Fruit fly (Drosophila melanogaster) whole organism, prepupa: Measurements from ENCODE around the gene CG3857.
A peak's percentile ranks its signal among the peaks of the same experiment; 100 is the strongest.

Source experiments
- CG10631 ChIP-seq: fragments of 200-800 bp; sonication (Bioruptor generic); optimal IDR thresholded peaks from 2 replicates; lab custom pipeline; 2016; ENCODE audit warnings: missing biosample characterization, missing genetic modification characterization
- CG10669 ChIP-seq: fragments of 200-800 bp; sonication (Bioruptor generic); optimal IDR thresholded peaks from 3 replicates; lab custom pipeline; 2018; ENCODE audit warnings: missing biosample characterization, mild to moderate bottlenecking, missing genetic modification characterization, moderate library complexity
- CG11762 ChIP-seq: fragments of 200-800 bp; sonication (Bioruptor generic); optimal IDR thresholded peaks from 3 replicates; lab custom pipeline; 2016; ENCODE audit warnings: missing biosample characterization, missing genetic modification characterization; ENCODE audit not compliant: insufficient read depth
- CG15336 ChIP-seq: fragments of 200-800 bp; sonication (Bioruptor generic); IDR thresholded peaks from 2 replicates; pipeline ENCODE4 v1.3.6; 2022; ENCODE audit warnings: missing biosample characterization, missing genetic modification characterization
- CG1621 ChIP-seq: fragments of 200-800 bp; sonication (Bioruptor generic); optimal IDR thresholded peaks from 3 replicates; lab custom pipeline; 2018; ENCODE audit warnings: missing biosample characterization, mild to moderate bottlenecking, missing genetic modification characterization
- CG16779 ChIP-seq: fragments of 200-800 bp; sonication (Bioruptor generic); optimal IDR thresholded peaks from 3 replicates; lab custom pipeline; 2017; ENCODE audit warnings: missing biosample characterization, mild to moderate bottlenecking, missing genetic modification characterization
- CG32006 ChIP-seq: fragments of 200-800 bp; sonication (Bioruptor generic); optimal IDR thresholded peaks from 3 replicates; lab custom pipeline; 2017; ENCODE audit warnings: missing biosample characterization, mild to moderate bottlenecking, missing genetic modification characterization
- CG34406 ChIP-seq: fragments of 200-800 bp; sonication (Bioruptor generic); optimal IDR thresholded peaks from 3 replicates; lab custom pipeline; 2016; ENCODE audit warnings: missing biosample characterization, missing genetic modification characterization
- CG3919 ChIP-seq: fragments of 200-800 bp; sonication (Bioruptor generic); optimal IDR thresholded peaks from 3 replicates; lab custom pipeline; 2016; ENCODE audit warnings: missing biosample characterization, missing genetic modification characterization
- CG4318 ChIP-seq: fragments of 200-800 bp; sonication (Bioruptor generic); optimal IDR thresholded peaks from 3 replicates; lab custom pipeline; 2017; ENCODE audit warnings: missing biosample characterization, mild to moderate bottlenecking, missing genetic modification characterization
- CG6163 ChIP-seq: fragments of 200-800 bp; sonication (Bioruptor generic); IDR thresholded peaks from 3 replicates; pipeline ENCODE4 v1.3.6; 2022; ENCODE audit warnings: missing biosample characterization, missing genetic modification characterization
- CG6276 ChIP-seq: fragments of 200-800 bp; sonication (Bioruptor generic); optimal IDR thresholded peaks from 2 replicates; lab custom pipeline; 2017; ENCODE audit warnings: missing biosample characterization, mild to moderate bottlenecking, missing genetic modification characterization
- CG6792 ChIP-seq: fragments of 200-800 bp; sonication (Bioruptor generic); optimal IDR thresholded peaks from 3 replicates; lab custom pipeline; 2016; ENCODE audit warnings: missing biosample characterization, missing genetic modification characterization
- CG6808 ChIP-seq: fragments of 200-800 bp; sonication (Bioruptor generic); optimal IDR thresholded peaks from 3 replicates; lab custom pipeline; 2017; ENCODE audit warnings: missing biosample characterization, missing genetic modification characterization, mild to moderate bottlenecking, moderate library complexity, missing genetic modification reagents
- CG6854 ChIP-seq: fragments of 200-800 bp; sonication (Bioruptor generic); optimal IDR thresholded peaks from 2 replicates; lab custom pipeline; 2017; ENCODE audit warnings: missing biosample characterization, mild to moderate bottlenecking, missing genetic modification characterization
- CG7368 ChIP-seq: fragments of 200-800 bp; sonication (Bioruptor generic); optimal IDR thresholded peaks from 3 replicates; lab custom pipeline; 2016; ENCODE audit warnings: missing biosample characterization, missing genetic modification characterization
- CG8319 ChIP-seq: fragments of 200-800 bp; sonication (Bioruptor generic); optimal IDR thresholded peaks from 3 replicates; lab custom pipeline; 2016; ENCODE audit warnings: missing biosample characterization, missing genetic modification characterization
- CG8632 ChIP-seq: fragments of 200-800 bp; sonication (Bioruptor generic); optimal IDR thresholded peaks from 3 replicates; lab custom pipeline; 2016; ENCODE audit warnings: missing biosample characterization, missing genetic modification characterization
- Eip75B ChIP-seq: fragments of 200-800 bp; sonication (Bioruptor generic); optimal IDR thresholded peaks from 3 replicates; lab custom pipeline; 2016; ENCODE audit warnings: missing biosample characterization, missing genetic modification characterization
- Eip78C ChIP-seq: fragments of 200-800 bp; sonication (Bioruptor generic); peaks from one replicate; lab custom pipeline; 2016; ENCODE audit warnings: missing biosample characterization, missing genetic modification characterization
- Ets21C ChIP-seq: fragments of 200-800 bp; sonication (Bioruptor generic); optimal IDR thresholded peaks from 3 replicates; lab custom pipeline; 2016; ENCODE audit warnings: missing biosample characterization, missing genetic modification characterization
- Ets96B ChIP-seq: fragments of 200-800 bp; optimal IDR thresholded peaks from 2 replicates; lab custom pipeline; 2019; ENCODE audit warnings: missing biosample characterization, mild to moderate bottlenecking, missing genetic modification characterization, moderate library complexity
- Gug ChIP-seq: fragments of 200-800 bp; sonication (Bioruptor generic); IDR thresholded peaks from 2 replicates; pipeline ENCODE4 v1.3.6; 2022; ENCODE audit warnings: missing biosample characterization, missing genetic modification characterization
- Hr38 ChIP-seq: sonication (Bioruptor generic); optimal IDR thresholded peaks from 2 replicates; lab custom pipeline; 2016; ENCODE audit warnings: missing biosample characterization, missing genetic modification characterization
- Hr39 ChIP-seq: fragments of 200-800 bp; sonication (Bioruptor generic); optimal IDR thresholded peaks from 2 replicates; lab custom pipeline; 2016; ENCODE audit warnings: missing biosample characterization, missing genetic modification characterization
- Lpt ChIP-seq: fragments of 200-800 bp; sonication (Bioruptor generic); optimal IDR thresholded peaks from 3 replicates; lab custom pipeline; 2016; ENCODE audit warnings: missing biosample characterization, missing genetic modification characterization
- Met ChIP-seq: fragments of 200-800 bp; sonication (Bioruptor generic); optimal IDR thresholded peaks from 3 replicates; lab custom pipeline; 2016; ENCODE audit warnings: missing biosample characterization, missing genetic modification characterization
- Sox102F ChIP-seq: fragments of 200-800 bp; sonication (Bioruptor generic); optimal IDR thresholded peaks from 2 replicates; lab custom pipeline; 2016; ENCODE audit warnings: missing biosample characterization, mild to moderate bottlenecking, missing genetic modification characterization
- Sox15 ChIP-seq: fragments of 200-800 bp; sonication (Bioruptor generic); optimal IDR thresholded peaks from 3 replicates; lab custom pipeline; 2016; ENCODE audit warnings: missing biosample characterization, missing genetic modification characterization
- achi ChIP-seq: fragments of 200-800 bp; sonication (Bioruptor generic); optimal IDR thresholded peaks from 3 replicates; lab custom pipeline; 2016; ENCODE audit warnings: missing biosample characterization, missing genetic modification characterization
- acj6 ChIP-seq: fragments of 200-800 bp; sonication (Bioruptor generic); optimal IDR thresholded peaks from 3 replicates; lab custom pipeline; 2016; ENCODE audit warnings: missing biosample characterization, missing genetic modification characterization
- cyc ChIP-seq: fragments of 200-800 bp; sonication (Bioruptor generic); optimal IDR thresholded peaks from 3 replicates; lab custom pipeline; 2016; ENCODE audit warnings: missing biosample characterization, missing genetic modification characterization
- dac ChIP-seq: fragments of 200-800 bp; sonication (Bioruptor generic); optimal IDR thresholded peaks from 2 replicates; lab custom pipeline; 2017; ENCODE audit warnings: missing biosample characterization, mild to moderate bottlenecking, missing genetic modification characterization
- dsx ChIP-seq: fragments of 200-800 bp; optimal IDR thresholded peaks from 3 replicates; lab custom pipeline; 2019; ENCODE audit warnings: missing biosample characterization, mild to moderate bottlenecking, missing genetic modification characterization, moderate library complexity; ENCODE audit not compliant: poor library complexity, severe bottlenecking
- eg ChIP-seq: fragments of 200-800 bp; sonication (Bioruptor generic); IDR thresholded peaks from 3 replicates; pipeline ENCODE4 v1.3.6; 2022; ENCODE audit warnings: missing biosample characterization, missing genetic modification characterization
- fd59A ChIP-seq: fragments of 200-800 bp; sonication (Bioruptor generic); optimal IDR thresholded peaks from 2 replicates; lab custom pipeline; 2017; ENCODE audit warnings: missing biosample characterization, mild to moderate bottlenecking, missing genetic modification characterization, missing genetic modification reagents
- fkh ChIP-seq: fragments of 200-800 bp; sonication (Bioruptor generic); optimal IDR thresholded peaks from 3 replicates; lab custom pipeline; 2017; ENCODE audit warnings: missing biosample characterization, mild to moderate bottlenecking, missing genetic modification characterization, moderate library complexity
- lz ChIP-seq: fragments of 200-800 bp; sonication (Bioruptor generic); optimal IDR thresholded peaks from 3 replicates; lab custom pipeline; 2016; ENCODE audit warnings: missing biosample characterization, missing genetic modification characterization
- net ChIP-seq: fragments of 200-800 bp; sonication (Bioruptor generic); optimal IDR thresholded peaks from 3 replicates; lab custom pipeline; 2016; ENCODE audit warnings: missing biosample characterization, missing genetic modification characterization
- salr ChIP-seq, 2 experiments: fragments of 200-800 bp; sonication (Bioruptor generic); optimal IDR thresholded peaks; 3 replicates each; lab custom pipeline; 2016 to 2018; ENCODE audit warnings: missing biosample characterization in 2 of 2, missing genetic modification characterization in 2 of 2, mild to moderate bottlenecking in 1 of 2
- ss ChIP-seq, 2 experiments: fragments of 200-800 bp; sonication (Bioruptor generic); optimal IDR thresholded peaks; 2 replicates in 1 of 2; 3 replicates in 1 of 2; lab custom pipeline; 2017 to 2018; ENCODE audit warnings: mild to moderate bottlenecking in 2 of 2, missing biosample characterization in 2 of 2, missing genetic modification characterization in 2 of 2, moderate library complexity in 1 of 2
- svp ChIP-seq: fragments of 200-800 bp; sonication (Bioruptor generic); peaks from one replicate; lab custom pipeline; 2016; ENCODE audit warnings: missing biosample characterization, missing genetic modification characterization
- vri ChIP-seq: fragments of 200-800 bp; sonication (Bioruptor generic); optimal IDR thresholded peaks from 3 replicates; lab custom pipeline; 2016; ENCODE audit warnings: missing biosample characterization, mild to moderate bottlenecking, missing genetic modification characterization

The CG3857 gene

dm6 chrX:1951391-1952066 lies 11.7 kb upstream of the CG3857 start (continued):
- TF ChIP-seq CG6276 (GFP tag; lab: Kevin White, UChicago) (peak; percentile 98), CG34406 (GFP tag; lab: Kevin White, UChicago) (peak; percentile 99), Gug (GFP tag; lab: Robert Waterston, UW) (peak; percentile 98), fkh (GFP tag; lab: Kevin White, UChicago) (peak; percentile 77), Sox15 (GFP tag; lab: Kevin White, UChicago) (peak; percentile 98), CG11762 (GFP tag; lab: Kevin White, UChicago) (peak; percentile 98), achi (GFP tag; lab: Kevin White, UChicago) (peak; percentile 99), Ets21C (GFP tag; lab: Kevin White, UChicago) (peak; percentile 98), CG6808 (GFP tag; lab: Kevin White, UChicago) (peak; percentile 97)

- TF ChIP-seq svp (GFP tag; lab: Kevin White, UChicago) (peak; percentile 65), Lpt (GFP tag; lab: Kevin White, UChicago) (peak; percentile 43), eg (GFP tag; lab: Robert Waterston, UW) (no peak), Met (peak; percentile 32), ss (GFP tag; optimal IDR thresholded peaks at IDR 0.05; lab: Kevin White, UChicago) (peak in 1 of 2 experiments; percentile 33), vri (peak; percentile 29)
Observed at dm6 chrX:1950311-1950710, 10.5 kb upstream of the CG3857 start.

DNA sequence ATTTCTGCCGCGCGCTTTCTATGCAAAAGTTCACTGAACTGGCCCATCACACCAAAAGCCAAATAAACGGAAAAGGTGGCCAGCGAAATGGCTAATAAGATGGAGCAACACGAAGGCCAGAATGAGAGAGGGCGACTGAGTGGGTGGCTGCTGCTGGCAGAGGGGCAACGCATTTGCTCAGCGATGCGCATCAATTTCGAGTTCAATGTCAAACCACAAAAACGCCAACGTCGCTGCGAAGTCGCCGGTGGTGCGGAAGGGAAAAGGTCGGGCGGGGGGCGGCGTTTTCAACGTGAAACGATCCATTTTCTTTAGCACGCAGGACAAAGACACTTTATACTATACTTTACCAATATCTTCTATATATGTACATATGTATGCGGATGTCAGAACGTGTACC lies 9.8 kb upstream of the CG3857 start:
- TF ChIP-seq Eip78C (GFP tag; lab: Kevin White, UChicago) (no peak), CG3919 (GFP tag; lab: Kevin White, UChicago) (no peak), svp (GFP tag; lab: Kevin White, UChicago) (peak; percentile 75)
- TF ChIP-seq, all 60 proteins: peak for 1

dm6 chrX:1948508-1949065 lies 8.7 kb upstream of the CG3857 start:
- TF ChIP-seq vri (no peak), CG6792 (GFP tag; lab: Kevin White, UChicago) (peak; percentile 89), CG6854 (GFP tag; lab: Kevin White, UChicago) (peak; percentile 89), net (GFP tag; lab: Kevin White, UChicago) (peak; percentile 92), CG6163 (GFP tag; lab: Robert Waterston, UW) (peak; percentile 97), Hr39 (peak; percentile 85), CG1621 (tag; lab: Kevin White, UChicago) (peak; percentile 92), Sox102F (GFP tag; lab: Kevin White, UChicago) (peak; percentile 87), Ets96B (peak; percentile 89), dsx (peak; percentile 81), CG3919 (GFP tag; lab: Kevin White, UChicago) (peak; percentile 92), eg (GFP tag; lab: Robert Waterston, UW) (peak; percentile 96), CG8319 (GFP tag; lab: Kevin White, UChicago) (peak; percentile 78), CG10669 (GFP tag; lab: Kevin White, UChicago) (peak; percentile 88), svp (GFP tag; lab: Kevin White, UChicago) (peak; percentile 88), acj6 (GFP tag; lab: Kevin White, UChicago) (peak; percentile 90), cyc (GFP tag; lab: Kevin White, UChicago) (peak; percentile 84), CG16779 (tag; lab: Kevin White, UChicago) (peak; percentile 85), Gug (GFP tag; lab: Robert Waterston, UW) (peak; percentile 93), CG4318 (GFP tag; lab: Kevin White, UChicago) (peak; percentile 81), lz (GFP tag; lab: Kevin White, UChicago) (peak; percentile 90), fd59A (GFP tag; lab: Kevin White, UChicago) (peak; percentile 77), Eip75B (GFP tag; lab: Kevin White, UChicago) (peak; percentile 87), salr (GFP tag; optimal IDR thresholded peaks at IDR 0.05; lab: Kevin White, UChicago) (peak; percentile 69 to 89), CG8632 (GFP tag; lab: Kevin White, UChicago) (peak; percentile 91), CG15336 (GFP tag; lab: Robert Waterston, UW) (peak; percentile 97), CG7368 (GFP tag; lab: Kevin White, UChicago) (peak; percentile 76), Hr38 (GFP tag; lab: Kevin White, UChicago) (no peak), dac (GFP tag; lab: Kevin White, UChicago) (peak; percentile 74), CG32006 (GFP tag; lab: Kevin White, UChicago) (peak; percentile 92), CG10631 (peak; percentile 89)
